Comparison of ENCODE assay signal across 5 worm cellular contexts in genomic region chrIII:12951362-12952228, ce11.
TF ChIP-seq lines count a peak whose summit lies in the region.

Y39E4A.1 (plus strand) TSS chrIII:12951412.

TF ChIP-seq in whole organism, L3 larva, 47 proteins besides CTCF, POLR2A, EP300 and RAD21:
- peak; percentile 99 for TF ChIP-seq ceh-28 (tag; optimal IDR thresholded peaks at IDR 0.05; lab: Kevin White, UChicago)
- TF ChIP-seq fkh-10 (GFP tag; optimal IDR thresholded peaks at IDR 0.05; lab: Kevin White, UChicago), result no peak

TF ChIP-seq in whole organism, L4 larva, 104 proteins besides CTCF, POLR2A, EP300 and RAD21:
- TF ChIP-seq saeg-2 (GFP tag; IDR thresholded peaks at IDR 0.05; lab: Robert Waterston, UW), result no peak
- TF ChIP-seq lin-15B (tag; optimal IDR thresholded peaks at IDR 0.05; lab: Kevin White, UChicago), result no peak
- 0 out of 2 replicates have a peak, but pooled peaks have one; percentile 17 for TF ChIP-seq lin-1 (GFP tag; IDR thresholded peaks at IDR 0.05; lab: Robert Waterston, UW)
- no peak for TF ChIP-seq mdl-1 (tag; optimal IDR thresholded peaks at IDR 0.05; lab: Kevin White, UChicago)
- peak in 1 of 2 experiments; percentile 75 for TF ChIP-seq unc-62 (GFP tag; optimal IDR thresholded peaks at IDR 0.05 in 1 of 2; lab: Kevin White, UChicago)
- no peak for TF ChIP-seq unc-62 (tag; optimal IDR thresholded peaks at IDR 0.05; lab: Kevin White, UChicago)
- TF ChIP-seq ceh-28 (tag; optimal IDR thresholded peaks at IDR 0.05; lab: Kevin White, UChicago), result peak; percentile 98
- no peak for TF ChIP-seq Y5F2A.4 (GFP tag; optimal IDR thresholded peaks at IDR 0.05; lab: Kevin White, UChicago)
- TF ChIP-seq D1046.2 (GFP tag; IDR thresholded peaks at IDR 0.05; lab: Robert Waterston, UW), result no peak
- TF ChIP-seq arid-1 (GFP tag; conservative IDR thresholded peaks at IDR 0.05; lab: Robert Waterston, UW), result 0 out of 2 replicates have a peak, but pooled peaks have one; percentile 5
- peak; percentile 78 for TF ChIP-seq set-16 (GFP tag; IDR thresholded peaks at IDR 0.05; lab: Robert Waterston, UW)
- peak; percentile 64; the same call in 1 of the 2 replicates for TF ChIP-seq egl-43 (GFP tag; IDR thresholded peaks at IDR 0.05; lab: Robert Waterston, UW)
- peak; percentile 18; the same call in 1 of the 2 replicates for TF ChIP-seq ZK337.2 (GFP tag; IDR thresholded peaks at IDR 0.05; lab: Robert Waterston, UW)
TF ChIP-seq in whole organism, L4 larva: peak in this region for 7.

TF ChIP-seq in whole organism, late embryonic, 69 proteins besides CTCF, POLR2A, EP300 and RAD21:
- TF ChIP-seq ceh-48 (tag; optimal IDR thresholded peaks at IDR 0.05; lab: Kevin White, UChicago) (peak; percentile 44), C08G9.2 (tag; optimal IDR thresholded peaks at IDR 0.05; lab: Kevin White, UChicago) (no peak), sox-4 (tag; optimal IDR thresholded peaks at IDR 0.05; lab: Kevin White, UChicago) (no peak), odd-2 (tag; optimal IDR thresholded peaks at IDR 0.05; lab: Kevin White, UChicago) (no peak), gmeb-2 (tag; optimal IDR thresholded peaks at IDR 0.05; lab: Kevin White, UChicago) (no peak), fkh-10 (GFP tag; optimal IDR thresholded peaks at IDR 0.05; lab: Kevin White, UChicago) (no peak)

TF ChIP-seq in whole organism, midembryonic, 9 proteins besides CTCF, POLR2A, EP300 and RAD21:
- no peak for TF ChIP-seq cog-1 (tag; optimal IDR thresholded peaks at IDR 0.05; lab: Kevin White, UChicago)
- peak; percentile 87 for TF ChIP-seq T22C8.4 (GFP tag; IDR thresholded peaks at IDR 0.05; lab: Robert Waterston, UW)
- TF ChIP-seq klf-2 (GFP tag; conservative IDR thresholded peaks at IDR 0.05; lab: Robert Waterston, UW), result no peak

TF ChIP-seq in whole organism, young adult, 124 proteins besides CTCF, POLR2A, EP300 and RAD21:
- TF ChIP-seq him-1 (tag; optimal IDR thresholded peaks at IDR 0.05; lab: Kevin White, UChicago) (no peak), Y53F4B.3 (GFP tag; IDR thresholded peaks at IDR 0.05; lab: Robert Waterston, UW) (no peak), hlh-26 (GFP tag; conservative IDR thresholded peaks at IDR 0.05; lab: Robert Waterston, UW) (no peak), T07F8.4 (tag; optimal IDR thresholded peaks at IDR 0.05; lab: Kevin White, UChicago) (no peak), C17E4.6 (GFP tag; IDR thresholded peaks at IDR 0.05; lab: Robert Waterston, UW) (no peak), F10E7.11 (tag; optimal IDR thresholded peaks at IDR 0.05; lab: Kevin White, UChicago) (no peak), F55B11.4 (tag; optimal IDR thresholded peaks at IDR 0.05; lab: Kevin White, UChicago; ENCODE audit: borderline replicate concordance, insufficient read depth) (no peak), sptf-2 (GFP tag; optimal IDR thresholded peaks at IDR 0.05; lab: Kevin White, UChicago) (no peak), tbp1 (GFP tag; optimal IDR thresholded peaks at IDR 0.05; lab: Kevin White, UChicago) (no peak), nhr-27 (tag; optimal IDR thresholded peaks at IDR 0.05; lab: Kevin White, UChicago) (no peak), F33H1.4 (GFP tag; IDR thresholded peaks at IDR 0.05; lab: Robert Waterston, UW) (no peak), zfh-2 (GFP tag; conservative IDR thresholded peaks at IDR 0.05; lab: Robert Waterston, UW) (peak; percentile 83), ceh-100 (GFP tag; IDR thresholded peaks at IDR 0.05; lab: Robert Waterston, UW) (no peak), cebp-2 (GFP tag; IDR thresholded peaks at IDR 0.05; lab: Robert Waterston, UW) (0 out of 2 replicates have a peak, but pooled peaks have one; percentile 30), F37B4.10 (GFP tag; IDR thresholded peaks at IDR 0.05; lab: Robert Waterston, UW) (0 out of 2 replicates have a peak, but pooled peaks have one; percentile 37), ztf-25 (GFP tag; IDR thresholded peaks at IDR 0.05; lab: Robert Waterston, UW) (no peak), nhr-120 (GFP tag; IDR thresholded peaks at IDR 0.05; lab: Robert Waterston, UW) (no peak), lin-54 (GFP tag; optimal IDR thresholded peaks at IDR 0.05; lab: Kevin White, UChicago) (no peak), egrh-3 (GFP tag; IDR thresholded peaks at IDR 0.05; lab: Robert Waterston, UW) (peak; percentile 49; the same call in 1 of the 2 replicates)
